Fruit fly (Drosophila melanogaster) whole organism, embryonic: ENCODE results near the gene wisp.

Experiments used
- Atf3 ChIP-seq: fragments of 200-800 bp; sonication (Bioruptor generic); optimal IDR thresholded peaks from 3 replicates; lab custom pipeline; 2016; ENCODE audit warnings: missing biosample characterization, missing genetic modification characterization
- BtbVII ChIP-seq: fragments of 200-800 bp; sonication (Bioruptor generic); optimal IDR thresholded peaks from 3 replicates; lab custom pipeline; 2017; ENCODE audit warnings: missing biosample characterization, mild to moderate bottlenecking, missing genetic modification characterization
- CG10543 ChIP-seq: fragments of 200-800 bp; sonication (Bioruptor generic); optimal IDR thresholded peaks from 3 replicates; lab custom pipeline; 2017; ENCODE audit warnings: missing biosample characterization, mild to moderate bottlenecking, missing genetic modification characterization, moderate library complexity
- CG12769 ChIP-seq: fragments of 200-800 bp; sonication (Bioruptor generic); optimal IDR thresholded peaks from 2 replicates; lab custom pipeline; 2019; ENCODE audit warnings: missing biosample characterization, mild to moderate bottlenecking, missing genetic modification characterization, moderate library complexity
- CG14710 ChIP-seq: fragments of 200-800 bp; sonication (Bioruptor generic); optimal IDR thresholded peaks from 3 replicates; lab custom pipeline; 2019; ENCODE audit warnings: missing biosample characterization, mild to moderate bottlenecking, missing genetic modification characterization, moderate library complexity
- CG15011 ChIP-seq: fragments of 200-800 bp; sonication (Bioruptor generic); optimal IDR thresholded peaks from 3 replicates; lab custom pipeline; 2018; ENCODE audit warnings: missing biosample characterization, mild to moderate bottlenecking, missing genetic modification characterization
- CG15696 ChIP-seq: fragments of 200-800 bp; sonication (Bioruptor generic); optimal IDR thresholded peaks from 2 replicates; lab custom pipeline; 2019; ENCODE audit warnings: missing biosample characterization, mild to moderate bottlenecking, missing genetic modification characterization, moderate library complexity
- CG16863 ChIP-seq: fragments of 200-800 bp; sonication (Bioruptor generic); optimal IDR thresholded peaks from 3 replicates; lab custom pipeline; 2016; ENCODE audit warnings: missing biosample characterization, missing genetic modification characterization
- CG17385 ChIP-seq: fragments of 200-800 bp; sonication (Bioruptor generic); optimal IDR thresholded peaks from 3 replicates; lab custom pipeline; 2018; ENCODE audit warnings: missing biosample characterization, mild to moderate bottlenecking, missing genetic modification characterization
- CG17612 ChIP-seq: fragments of 200-800 bp; sonication (Bioruptor generic); IDR thresholded peaks from 2 replicates; pipeline ENCODE4 v1.3.6; 2022; ENCODE audit warnings: missing biosample characterization, missing genetic modification characterization
- CG17912 ChIP-seq: fragments of 200-800 bp; sonication (Bioruptor generic); optimal IDR thresholded peaks from 2 replicates; lab custom pipeline; 2018; ENCODE audit warnings: missing biosample characterization, mild to moderate bottlenecking, missing genetic modification characterization
- CG18262 ChIP-seq: fragments of 200-800 bp; optimal IDR thresholded peaks from 3 replicates; lab custom pipeline; 2019; ENCODE audit warnings: missing biosample characterization, mild to moderate bottlenecking, missing genetic modification characterization, moderate library complexity
- CG18619 ChIP-seq: fragments of 200-800 bp; sonication (Bioruptor generic); optimal IDR thresholded peaks from 3 replicates; lab custom pipeline; 2017; ENCODE audit warnings: missing biosample characterization, mild to moderate bottlenecking, missing genetic modification characterization
- CG30403 ChIP-seq: fragments of 200-800 bp; sonication (Bioruptor generic); optimal IDR thresholded peaks from 3 replicates; lab custom pipeline; 2016; ENCODE audit warnings: missing biosample characterization, missing genetic modification characterization
- CG3065 ChIP-seq: fragments of 200-800 bp; sonication (Bioruptor generic); optimal IDR thresholded peaks from 2 replicates; lab custom pipeline; 2016; ENCODE audit warnings: missing biosample characterization, missing genetic modification characterization
- CG3847 ChIP-seq: fragments of 200-800 bp; sonication (Bioruptor generic); IDR thresholded peaks from 2 replicates; pipeline ENCODE4 v1.3.6; 2022; ENCODE audit warnings: missing biosample characterization, missing genetic modification characterization
- CG42726 ChIP-seq: fragments of 200-800 bp; sonication (Bioruptor generic); IDR thresholded peaks from 2 replicates; pipeline ENCODE4 v1.3.6; 2022; ENCODE audit warnings: missing biosample characterization, missing genetic modification characterization; ENCODE audit not compliant: partially characterized antibody
- CG4820 ChIP-seq: fragments of 200-800 bp; sonication (Bioruptor generic); optimal IDR thresholded peaks from 3 replicates; lab custom pipeline; 2016; ENCODE audit warnings: missing biosample characterization, missing genetic modification characterization
- CG5180 ChIP-seq: fragments of 200-800 bp; sonication (Bioruptor generic); optimal IDR thresholded peaks from 3 replicates; lab custom pipeline; 2017; ENCODE audit warnings: missing biosample characterization, missing genetic modification characterization, mild to moderate bottlenecking, moderate library complexity, missing genetic modification reagents
- CG5245 ChIP-seq: fragments of 200-800 bp; sonication (Bioruptor generic); optimal IDR thresholded peaks from 3 replicates; lab custom pipeline; 2016; ENCODE audit warnings: missing biosample characterization, missing genetic modification characterization
- CG6689 ChIP-seq: fragments of 200-800 bp; sonication (Bioruptor generic); IDR thresholded peaks from 2 replicates; pipeline ENCODE4 v1.3.6; 2022; ENCODE audit warnings: missing biosample characterization, missing genetic modification characterization
- CG7987 ChIP-seq: fragments of 200-800 bp; sonication (Bioruptor generic); optimal IDR thresholded peaks from 2 replicates; lab custom pipeline; 2018; ENCODE audit warnings: missing biosample characterization, mild to moderate bottlenecking, missing genetic modification characterization, moderate library complexity
- CG8944 ChIP-seq: fragments of 200-800 bp; sonication (Bioruptor generic); optimal IDR thresholded peaks from 3 replicates; lab custom pipeline; 2016; ENCODE audit warnings: missing biosample characterization, missing genetic modification characterization
- CG9932 ChIP-seq: fragments of 200-800 bp; sonication (Bioruptor generic); IDR thresholded peaks from 2 replicates; pipeline ENCODE4 v1.3.6; 2022; ENCODE audit warnings: missing biosample characterization, missing genetic modification characterization
- Fer1 ChIP-seq: fragments of 200-800 bp; sonication (Bioruptor generic); optimal IDR thresholded peaks from 2 replicates; lab custom pipeline; 2017; ENCODE audit warnings: missing biosample characterization, mild to moderate bottlenecking, missing genetic modification characterization
- HLH54F ChIP-seq: fragments of 200-800 bp; sonication (Bioruptor generic); optimal IDR thresholded peaks from 3 replicates; lab custom pipeline; 2016; ENCODE audit warnings: missing biosample characterization, missing genetic modification characterization
- Hey ChIP-seq: fragments of 200-800 bp; sonication (Bioruptor generic); optimal IDR thresholded peaks from 3 replicates; lab custom pipeline; 2018; ENCODE audit warnings: missing biosample characterization, mild to moderate bottlenecking, missing genetic modification characterization
- Jarid2 ChIP-seq: fragments of 200-800 bp; sonication (Bioruptor generic); optimal IDR thresholded peaks from 3 replicates; lab custom pipeline; 2017; ENCODE audit warnings: mild to moderate bottlenecking, missing biosample characterization, missing genetic modification reagents, missing genetic modification characterization
- Mrtf ChIP-seq: fragments of 200-800 bp; sonication (Bioruptor generic); IDR thresholded peaks from 3 replicates; pipeline ENCODE4 v1.3.6; 2022; ENCODE audit warnings: missing biosample characterization, missing genetic modification characterization
- Myb ChIP-seq: fragments of 200-800 bp; sonication (Bioruptor generic); optimal IDR thresholded peaks from 2 replicates; lab custom pipeline; 2016; ENCODE audit warnings: missing biosample characterization, missing genetic modification characterization
- Ptx1 ChIP-seq: fragments of 200-800 bp; sonication (Bioruptor generic); IDR thresholded peaks from 2 replicates; pipeline ENCODE4 v1.3.6; 2022; ENCODE audit warnings: missing biosample characterization, missing genetic modification characterization
- Sry-β ChIP-seq: fragments of 200-800 bp; sonication (Bioruptor generic); optimal IDR thresholded peaks from 2 replicates; lab custom pipeline; 2018; ENCODE audit warnings: missing biosample characterization, mild to moderate bottlenecking, missing genetic modification characterization, moderate library complexity
- Stat92E ChIP-seq, 3 experiments: fragments of >200 bp in 2 of 3; fragments of 200-800 bp in 1 of 3; sonication (Bioruptor generic) in 1 of 3; optimal IDR thresholded peaks; 2 replicates each; lab custom pipeline; 2017 to 2019; ENCODE audit warnings: missing biosample characterization in 3 of 3, missing genetic modification characterization in 3 of 3, mild to moderate bottlenecking in 1 of 3, moderate library complexity in 1 of 3
- Trl ChIP-seq, 3 experiments: fragments of >200 bp in 2 of 3; fragments of 200-800 bp in 1 of 3; sonication (Bioruptor generic) in 1 of 3; optimal IDR thresholded peaks; 2 replicates in 1 of 3; 3 replicates in 2 of 3; lab custom pipeline; 2016 to 2017; ENCODE audit warnings: missing biosample characterization in 1 of 3, missing genetic modification characterization in 1 of 3
- Usf ChIP-seq: fragments of 200-800 bp; sonication (Bioruptor generic); optimal IDR thresholded peaks from 2 replicates; lab custom pipeline; 2017; ENCODE audit warnings: missing genotype, missing biosample characterization, missing genetic modification characterization
- chinmo ChIP-seq: fragments of 200-800 bp; sonication (Bioruptor generic); IDR thresholded peaks from 4 replicates; pipeline ENCODE4 v1.3.6; 2022; ENCODE audit warnings: missing biosample characterization, missing genetic modification characterization; ENCODE audit not compliant: partially characterized antibody
- crc ChIP-seq: fragments of 200-800 bp; sonication (Bioruptor generic); optimal IDR thresholded peaks from 2 replicates; lab custom pipeline; 2016; ENCODE audit warnings: missing biosample characterization, missing genetic modification characterization
- dysf ChIP-seq: fragments of 200-800 bp; sonication (Bioruptor generic); IDR thresholded peaks from 3 replicates; pipeline ENCODE4 v1.3.6; 2022; ENCODE audit warnings: missing biosample characterization, missing genetic modification characterization
- her ChIP-seq: fragments of 200-800 bp; sonication (Bioruptor generic); optimal IDR thresholded peaks from 2 replicates; lab custom pipeline; 2016; ENCODE audit warnings: missing biosample characterization, missing genetic modification characterization
- hkb ChIP-seq, 2 experiments: fragments of 200-800 bp in 1 of 2; fragments of >200 bp in 1 of 2; sonication (Bioruptor generic) in 1 of 2; IDR thresholded peaks in 1 of 2; optimal IDR thresholded peaks in 1 of 2; 2 replicates each; pipeline versions ENCODE4 v1.3.6 to Lab custom; 2017 to 2022; ENCODE audit warnings: missing biosample characterization in 1 of 2, missing genetic modification characterization in 1 of 2
- hth ChIP-seq: fragments of >200 bp; optimal IDR thresholded peaks from 2 replicates; lab custom pipeline; 2017; ENCODE audit warnings: inconsistent platforms
- insv ChIP-seq, 2 experiments: fragments of 200-800 bp; sonication (Bioruptor generic); optimal IDR thresholded peaks; 3 replicates each; lab custom pipeline; 2016 to 2018; ENCODE audit warnings: missing biosample characterization in 2 of 2, missing genetic modification characterization in 2 of 2
- nom ChIP-seq: fragments of 200-800 bp; sonication (Bioruptor generic); optimal IDR thresholded peaks from 2 replicates; lab custom pipeline; 2017; ENCODE audit warnings: missing biosample characterization, missing genetic modification characterization, mild to moderate bottlenecking, moderate library complexity, missing genetic modification reagents
- odd ChIP-seq: fragments of 200-800 bp; sonication (Bioruptor generic); optimal IDR thresholded peaks from 2 replicates; lab custom pipeline; 2017; ENCODE audit warnings: missing biosample characterization, mild to moderate bottlenecking, missing genetic modification characterization
- row ChIP-seq: fragments of 200-800 bp; sonication (Bioruptor generic); IDR thresholded peaks from 3 replicates; pipeline ENCODE4 v1.3.6; 2022; ENCODE audit warnings: missing biosample characterization, missing genetic modification characterization
- sens ChIP-seq: fragments of 200-800 bp; sonication (Bioruptor generic); peaks from one replicate; lab custom pipeline; 2016; ENCODE audit warnings: missing biosample characterization, missing genetic modification characterization
- slbo ChIP-seq: fragments of 200-800 bp; sonication (Bioruptor generic); IDR thresholded peaks from 2 replicates; pipeline ENCODE4 v1.3.6; 2022; ENCODE audit warnings: missing biosample characterization, missing genetic modification characterization
- sqz ChIP-seq: fragments of 200-800 bp; sonication (Bioruptor generic); optimal IDR thresholded peaks from 3 replicates; lab custom pipeline; 2018; ENCODE audit warnings: missing biosample characterization, mild to moderate bottlenecking, missing genetic modification characterization
- tgo ChIP-seq: fragments of 200-800 bp; sonication (Bioruptor generic); IDR thresholded peaks from 3 replicates; pipeline ENCODE4 v1.3.6; 2022; ENCODE audit warnings: missing biosample characterization, missing genetic modification characterization
- tna ChIP-seq: fragments of 200-800 bp; sonication (Bioruptor generic); IDR thresholded peaks from 2 replicates; pipeline ENCODE4 v1.3.6; 2022; ENCODE audit warnings: missing biosample characterization, missing genetic modification characterization; ENCODE audit not compliant: partially characterized antibody

wisp gene

DNA sequence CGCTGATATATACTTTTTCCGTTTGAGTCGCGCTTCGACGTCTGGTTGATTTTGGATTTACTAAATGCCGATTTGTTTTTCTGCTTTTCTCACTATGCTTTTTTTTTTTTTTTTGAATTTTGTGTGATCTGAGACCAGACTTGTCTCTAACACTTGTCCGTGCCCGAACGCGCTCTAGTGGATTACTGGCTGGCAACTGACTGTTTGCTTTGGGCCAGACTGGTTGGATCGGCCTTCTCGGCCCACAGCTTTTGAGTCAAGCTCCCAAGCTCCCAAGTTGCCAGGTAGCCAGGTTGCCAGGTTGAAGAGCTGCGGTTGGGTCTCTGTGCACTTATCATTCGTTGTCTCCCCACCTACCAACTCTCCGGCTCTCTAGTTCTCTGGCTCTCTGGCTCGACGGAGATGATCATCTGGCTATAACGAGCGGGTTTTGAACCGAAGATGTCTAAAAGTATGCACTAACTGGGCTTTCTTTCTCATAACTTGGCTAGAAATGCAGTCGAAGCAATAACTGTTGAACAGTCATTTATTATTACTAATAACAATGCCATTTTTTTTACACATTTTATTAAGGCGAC, 23.4 kb downstream of the wisp start, which contains the start of gene pot:
pot (minus strand) TSS at position 205 of the 578 bp plus-strand sequence.
- no peak for TF ChIP-seq BtbVII (GFP tag; lab: Kevin White, UChicago)
- no peak for TF ChIP-seq odd (GFP tag; lab: Kevin White, UChicago)
- no peak for TF ChIP-seq CG17385
- no peak for TF ChIP-seq slbo (GFP tag; lab: Robert Waterston, UW)
- no peak for TF ChIP-seq CG9932 (GFP tag; lab: Robert Waterston, UW)
- no peak for TF ChIP-seq hkb (optimal IDR thresholded peaks at IDR 0.05; lab: Kevin White, UChicago)
- TF ChIP-seq hkb (GFP tag; IDR thresholded peaks at IDR 0.05; lab: Robert Waterston, UW), result 0 out of 2 replicates have a peak, but pooled peaks have one; percentile 21
- no peak for TF ChIP-seq her
- no peak for TF ChIP-seq Mrtf
- no peak for TF ChIP-seq crc
- peak; percentile 56 to 59 for TF ChIP-seq Trl (optimal IDR thresholded peaks at IDR 0.05; lab: Kevin White, UChicago)
- no peak for TF ChIP-seq Trl (GFP tag; optimal IDR thresholded peaks at IDR 0.05; lab: Kevin White, UChicago)
- TF ChIP-seq insv (GFP tag; optimal IDR thresholded peaks at IDR 0.05; lab: Kevin White, UChicago), result no peak
- peak; percentile 88 for TF ChIP-seq Sry-β (GFP tag; lab: Kevin White, UChicago)
- TF ChIP-seq Ptx1, result no peak
- TF ChIP-seq CG5245 (GFP tag; lab: Kevin White, UChicago), result no peak
- TF ChIP-seq CG3847 (GFP tag; lab: Robert Waterston, UW), result no peak
- TF ChIP-seq CG6689, result no peak
- peak; percentile 39 for TF ChIP-seq Jarid2 (GFP tag; lab: Kevin White, UChicago)
- no peak for TF ChIP-seq CG7987 (GFP tag; lab: Kevin White, UChicago)
- no peak for TF ChIP-seq Fer1
- TF ChIP-seq CG14710 (tag; lab: Kevin White, UChicago), result no peak
- TF ChIP-seq Hey (tag; lab: Kevin White, UChicago), result no peak
- peak; percentile 84 for TF ChIP-seq CG5180 (GFP tag; lab: Kevin White, UChicago)
- no peak for TF ChIP-seq Atf3 (GFP tag; lab: Kevin White, UChicago)
- TF ChIP-seq CG15696 (tag; lab: Kevin White, UChicago), result no peak
- no peak for TF ChIP-seq CG18619 (GFP tag; lab: Kevin White, UChicago)
- TF ChIP-seq nom, result peak; percentile 7
- no peak for TF ChIP-seq CG17912 (GFP tag; lab: Kevin White, UChicago)
- TF ChIP-seq CG30403 (GFP tag; lab: Kevin White, UChicago), result no peak
- TF ChIP-seq CG16863, result no peak
- TF ChIP-seq tna (GFP tag; lab: Robert Waterston, UW), result no peak
- TF ChIP-seq CG42726, result no peak
- TF ChIP-seq CG12769 (tag; lab: Kevin White, UChicago), result peak; percentile 46
- no peak for TF ChIP-seq Stat92E (GFP tag; optimal IDR thresholded peaks at IDR 0.05; lab: Kevin White, UChicago)
- TF ChIP-seq CG15011 (GFP tag; lab: Kevin White, UChicago), result no peak
- no peak for TF ChIP-seq CG3065 (GFP tag; lab: Kevin White, UChicago)
- TF ChIP-seq CG17612 (GFP tag; lab: Robert Waterston, UW), result peak; percentile 84
- TF ChIP-seq sens (GFP tag; lab: Kevin White, UChicago), result peak; percentile 41
- TF ChIP-seq CG4820, result no peak
- no peak for TF ChIP-seq CG18262 (tag; lab: Kevin White, UChicago)
- no peak for TF ChIP-seq HLH54F (GFP tag; lab: Kevin White, UChicago)
- TF ChIP-seq CG8944 (GFP tag; lab: Kevin White, UChicago), result no peak
- no peak for TF ChIP-seq Usf (GFP tag; lab: Kevin White, UChicago)
- TF ChIP-seq tgo (GFP tag; lab: Robert Waterston, UW), result no peak
- TF ChIP-seq chinmo (GFP tag; lab: Robert Waterston, UW), result peak; percentile 71; the same call in 2 of the 4 replicates
- peak; percentile 26 for TF ChIP-seq sqz (GFP tag; lab: Kevin White, UChicago)
- TF ChIP-seq hth (lab: Kevin White, UChicago), result no peak
- no peak for TF ChIP-seq dysf (GFP tag; lab: Robert Waterston, UW)
- peak; percentile 8 for TF ChIP-seq CG10543
- TF ChIP-seq Myb (GFP tag; lab: Kevin White, UChicago), result no peak
- peak; percentile 22; the same call in 1 of the 3 replicates for TF ChIP-seq row
